Worm (Caenorhabditis elegans) whole organism, L2 larva: Measurements from ENCODE around the gene nlp-18.

ENCODE experiments used
- C34F6.9 ChIP-seq: fragments of 150-350 bp; optimal IDR thresholded peaks from 2 replicates; lab custom pipeline; 2014; ENCODE audit warnings: missing biosample characterization, missing genetic modification characterization
- F13H6.1 ChIP-seq: sonication (generic microtip); optimal IDR thresholded peaks from 2 replicates; lab custom pipeline; 2016; ENCODE audit warnings: missing genetic modification characterization, missing compliant biosample characterization
- R02D3.7 ChIP-seq: fragments of 150-350 bp; optimal IDR thresholded peaks from 2 replicates; lab custom pipeline; 2014; ENCODE audit warnings: missing biosample characterization, missing genetic modification characterization
- Y55F3AM.14 ChIP-seq: fragments of 200-800 bp; sonication (Bioruptor generic); optimal IDR thresholded peaks from 2 replicates; lab custom pipeline; 2018; ENCODE audit warnings: mild to moderate bottlenecking, missing genetic modification characterization, missing compliant biosample characterization
- ZK546.5 ChIP-seq: sonication (generic microtip); optimal IDR thresholded peaks from 2 replicates; lab custom pipeline; 2017; ENCODE audit warnings: missing biosample characterization, missing genetic modification characterization
- alr-1 ChIP-seq: fragments of 150-350 bp; optimal IDR thresholded peaks from 2 replicates; lab custom pipeline; 2014; ENCODE audit warnings: missing biosample characterization, missing genetic modification characterization
- aly-2 ChIP-seq: fragments of 150-350 bp; optimal IDR thresholded peaks from 2 replicates; lab custom pipeline; 2014; ENCODE audit warnings: missing biosample characterization, missing genetic modification characterization
- ama-1 ChIP-seq: fragments of 150-350 bp; optimal IDR thresholded peaks from 2 replicates; lab custom pipeline; 2018; ENCODE audit warnings: inconsistent platforms
- blmp-1 ChIP-seq: sonication (generic microtip); optimal IDR thresholded peaks from 2 replicates; lab custom pipeline; 2017; ENCODE audit warnings: missing genetic modification characterization, mild to moderate bottlenecking, missing compliant biosample characterization, antibody characterized with exemption, moderate library complexity; ENCODE audit not compliant: insufficient read depth
- ceh-16 ChIP-seq: fragments of 150-350 bp; optimal IDR thresholded peaks from 2 replicates; lab custom pipeline; 2014; ENCODE audit warnings: missing biosample characterization, missing genetic modification characterization
- ceh-82 ChIP-seq: fragments of 150-350 bp; optimal IDR thresholded peaks from 2 replicates; lab custom pipeline; 2014; ENCODE audit warnings: missing biosample characterization, missing genetic modification characterization
- crh-2 ChIP-seq: sonication (generic microtip); optimal IDR thresholded peaks from 2 replicates; lab custom pipeline; 2017; ENCODE audit warnings: missing biosample characterization, missing genetic modification characterization
- dmd-4 ChIP-seq: sonication (generic microtip); optimal IDR thresholded peaks from 2 replicates; lab custom pipeline; 2017; ENCODE audit warnings: missing biosample characterization, missing genetic modification characterization
- egl-27 ChIP-seq: sonication (generic microtip); optimal IDR thresholded peaks from 3 replicates; lab custom pipeline; 2017; ENCODE audit warnings: missing biosample characterization, missing genetic modification reagents, missing genetic modification characterization
- elt-1 ChIP-seq: fragments of 150-350 bp; optimal IDR thresholded peaks from 2 replicates; lab custom pipeline; 2014; ENCODE audit warnings: missing biosample characterization, missing genetic modification characterization
- elt-3 ChIP-seq: sonication (generic microtip); optimal IDR thresholded peaks from 2 replicates; lab custom pipeline; 2017; ENCODE audit warnings: missing biosample characterization, missing genetic modification characterization
- fos-1 ChIP-seq: fragments of 150-350 bp; optimal IDR thresholded peaks from 2 replicates; lab custom pipeline; 2014; ENCODE audit warnings: missing biosample characterization, missing genetic modification characterization
- gmeb-1 ChIP-seq: fragments of 150-350 bp; optimal IDR thresholded peaks from 2 replicates; lab custom pipeline; 2014; ENCODE audit warnings: missing biosample characterization, missing genetic modification characterization
- lin-11 ChIP-seq: fragments of 150-350 bp; sonication (generic microtip); optimal IDR thresholded peaks from 2 replicates; lab custom pipeline; 2014; ENCODE audit warnings: missing biosample characterization, missing genetic modification characterization, inconsistent platforms, mixed read lengths
- lin-13 ChIP-seq: fragments of 150-350 bp; optimal IDR thresholded peaks from 2 replicates; lab custom pipeline; 2014; ENCODE audit warnings: missing biosample characterization, missing genetic modification reagents, missing genetic modification characterization
- lin-39 ChIP-seq: fragments of 150-350 bp; optimal IDR thresholded peaks from 2 replicates; lab custom pipeline; 2014; ENCODE audit warnings: missing biosample characterization, missing genetic modification reagents, missing genetic modification characterization
- lsy-2 ChIP-seq, 2 experiments: fragments of 150-350 bp in 1 of 2; sonication (generic microtip) in 1 of 2; optimal IDR thresholded peaks; 2 replicates each; lab custom pipeline; 2014 to 2017; ENCODE audit warnings: missing biosample characterization in 2 of 2, missing genetic modification characterization in 2 of 2
- mab-5 ChIP-seq: fragments of 150-350 bp; optimal IDR thresholded peaks from 2 replicates; lab custom pipeline; 2014; ENCODE audit warnings: missing biosample characterization, missing genetic modification characterization
- mbf-1 ChIP-seq: sonication (generic microtip); optimal IDR thresholded peaks from 2 replicates; lab custom pipeline; 2017; ENCODE audit warnings: missing biosample characterization, missing genetic modification characterization
- mdl-1 ChIP-seq, 2 experiments: fragments of 150-350 bp in 1 of 2; sonication (generic microtip) in 1 of 2; optimal IDR thresholded peaks; 2 replicates each; lab custom pipeline; 2017; ENCODE audit warnings: missing biosample characterization in 2 of 2, missing genetic modification characterization in 2 of 2
- nhr-10 ChIP-seq: sonication (generic microtip); optimal IDR thresholded peaks from 2 replicates; lab custom pipeline; 2017; ENCODE audit warnings: missing biosample characterization, missing genetic modification characterization
- nhr-11 ChIP-seq: fragments of 150-350 bp; optimal IDR thresholded peaks from 2 replicates; lab custom pipeline; 2014; ENCODE audit warnings: missing biosample characterization, missing genetic modification characterization
- nhr-12 ChIP-seq: fragments of 150-350 bp; optimal IDR thresholded peaks from 2 replicates; lab custom pipeline; 2014; ENCODE audit warnings: missing biosample characterization, missing genetic modification characterization
- nhr-129 ChIP-seq: fragments of 150-350 bp; optimal IDR thresholded peaks from 2 replicates; lab custom pipeline; 2014; ENCODE audit warnings: missing biosample characterization, missing genetic modification characterization
- nhr-21 ChIP-seq: fragments of 150-350 bp; optimal IDR thresholded peaks from 2 replicates; lab custom pipeline; 2014; ENCODE audit warnings: missing biosample characterization, missing genetic modification characterization
- nhr-23 ChIP-seq: fragments of 150-350 bp; optimal IDR thresholded peaks from 2 replicates; lab custom pipeline; 2014; ENCODE audit warnings: missing biosample characterization, missing genetic modification reagents, missing genetic modification characterization
- nhr-237 ChIP-seq: fragments of 150-350 bp; optimal IDR thresholded peaks from 2 replicates; lab custom pipeline; 2014; ENCODE audit warnings: missing biosample characterization, missing genetic modification characterization
- nhr-25 ChIP-seq: fragments of 150-350 bp; sonication (generic microtip); optimal IDR thresholded peaks from 3 replicates; lab custom pipeline; 2014; ENCODE audit warnings: missing biosample characterization, missing genetic modification characterization
- nhr-6 ChIP-seq: fragments of 150-350 bp; optimal IDR thresholded peaks from 2 replicates; lab custom pipeline; 2014; ENCODE audit warnings: missing biosample characterization, missing genetic modification characterization
- nhr-77 ChIP-seq: fragments of 150-350 bp; optimal IDR thresholded peaks from 2 replicates; lab custom pipeline; 2014; ENCODE audit warnings: missing biosample characterization, missing genetic modification characterization
- peb-1 ChIP-seq: fragments of 150-350 bp; optimal IDR thresholded peaks from 2 replicates; lab custom pipeline; 2014; ENCODE audit warnings: missing biosample characterization, missing genetic modification characterization
- sem-4 ChIP-seq: fragments of 150-350 bp; optimal IDR thresholded peaks from 2 replicates; lab custom pipeline; 2014; ENCODE audit warnings: missing biosample characterization, missing genetic modification reagents, missing genetic modification characterization
- skn-1 ChIP-seq: sonication (generic microtip); optimal IDR thresholded peaks from 2 replicates; lab custom pipeline; 2017; ENCODE audit warnings: missing biosample characterization, missing genetic modification characterization
- sma-3 ChIP-seq: sonication (generic microtip); optimal IDR thresholded peaks from 2 replicates; lab custom pipeline; 2016; ENCODE audit warnings: missing genetic modification reagents, missing genetic modification characterization, missing compliant biosample characterization
- sma-9 ChIP-seq, 2 experiments: fragments of 150-350 bp in 1 of 2; sonication (generic microtip) in 1 of 2; optimal IDR thresholded peaks; 2 replicates each; lab custom pipeline; 2014 to 2016; ENCODE audit warnings: missing genetic modification characterization in 2 of 2, mild to moderate bottlenecking in 1 of 2, missing biosample characterization in 1 of 2, missing compliant biosample characterization in 1 of 2, missing genetic modification reagents in 1 of 2, moderate library complexity in 1 of 2
- snpc-4 ChIP-seq: fragments of 150-350 bp; optimal IDR thresholded peaks from 2 replicates; lab custom pipeline; 2014; ENCODE audit warnings: missing biosample characterization, missing genetic modification characterization
- unc-39 ChIP-seq: fragments of 150-350 bp; optimal IDR thresholded peaks from 2 replicates; lab custom pipeline; 2014; ENCODE audit warnings: missing biosample characterization, missing genetic modification characterization
- unc-55 ChIP-seq: fragments of 150-350 bp; sonication (generic microtip); optimal IDR thresholded peaks from 3 replicates; lab custom pipeline; 2014; ENCODE audit warnings: missing biosample characterization, missing genetic modification reagents, missing genetic modification characterization
- unc-62 ChIP-seq: fragments of 150-350 bp; optimal IDR thresholded peaks from 2 replicates; lab custom pipeline; 2014; ENCODE audit warnings: missing biosample characterization, missing genetic modification reagents, missing genetic modification characterization
- zag-1 ChIP-seq: fragments of 150-350 bp; optimal IDR thresholded peaks from 2 replicates; lab custom pipeline; 2014; ENCODE audit warnings: missing biosample characterization, missing genetic modification characterization
- ztf-1 ChIP-seq: fragments of 200-800 bp; sonication (Bioruptor generic); conservative IDR thresholded peaks from 2 replicates; pipeline ENCODE4 v1.3.6; 2022; ENCODE audit warnings: missing genetic modification characterization, missing compliant biosample characterization
- ztf-11 ChIP-seq: sonication (generic microtip); optimal IDR thresholded peaks from 2 replicates; lab custom pipeline; 2017; ENCODE audit warnings: missing biosample characterization, missing genetic modification characterization
- ztf-4 ChIP-seq: fragments of 150-350 bp; optimal IDR thresholded peaks from 2 replicates; lab custom pipeline; 2014; ENCODE audit warnings: missing biosample characterization, missing genetic modification characterization

The nlp-18 gene

ce11 chrII:11025566-11025965, 4.6 kb downstream of the nlp-18 start, which contains the start of gene F33A8.7:
Gene F33A8.7 (minus strand): TSS chrII:11025666.
- TF ChIP-seq nhr-129 (tag; lab: Kevin White, UChicago) (no peak), ceh-16 (tag; lab: Kevin White, UChicago) (no peak), unc-39 (no peak), C34F6.9 (tag; lab: Kevin White, UChicago) (no peak), lin-39 (no peak), nhr-11 (tag; lab: Kevin White, UChicago) (no peak), blmp-1 (tag; lab: Kevin White, UChicago) (no peak), mdl-1 (tag; optimal IDR thresholded peaks at IDR 0.05; lab: Kevin White, UChicago) (no peak), sem-4 (tag; lab: Kevin White, UChicago) (no peak), egl-27 (no peak), F13H6.1 (tag; lab: Kevin White, UChicago) (no peak), ztf-4 (no peak), nhr-10 (tag; lab: Kevin White, UChicago) (no peak), nhr-25 (tag; lab: Kevin White, UChicago) (no peak), ceh-82 (tag; lab: Kevin White, UChicago) (no peak)

DNA sequence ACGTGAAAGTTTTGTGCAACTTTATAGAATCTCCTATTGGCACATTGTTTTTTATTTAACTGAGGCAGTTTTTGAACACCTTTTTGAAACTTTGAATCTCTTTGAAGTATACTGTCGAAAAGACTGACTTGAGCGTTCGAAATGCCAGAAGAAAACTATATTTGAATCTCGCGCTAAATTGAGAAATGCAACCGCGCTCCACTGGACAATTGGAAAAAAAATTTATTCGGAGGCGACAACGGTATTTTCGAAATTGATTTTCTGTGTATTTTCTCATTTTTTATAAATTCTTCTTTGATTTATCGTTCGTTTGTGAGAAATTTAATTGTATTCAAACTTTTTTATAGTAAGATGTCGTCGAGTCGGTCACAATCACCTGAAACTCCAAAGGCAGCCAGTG, 8.2 kb downstream of the nlp-18 start, which contains the start of gene let-858:
TSS of gene let-858 (plus strand) at position 348 of the 400 bp plus-strand sequence.
- no peak for TF ChIP-seq ZK546.5 (tag; lab: Kevin White, UChicago)
- peak; percentile 57 for TF ChIP-seq nhr-25 (tag; lab: Kevin White, UChicago)
- TF ChIP-seq ztf-1: no peak
- no peak for TF ChIP-seq lin-39
- TF ChIP-seq nhr-21 (tag; lab: Kevin White, UChicago): peak; percentile 29
- TF ChIP-seq ceh-82 (tag; lab: Kevin White, UChicago): no peak
- no peak for TF ChIP-seq elt-3 (tag; lab: Kevin White, UChicago)
- TF ChIP-seq ama-1 (lab: Kevin White, UChicago): no peak
- no peak for TF ChIP-seq unc-39
- TF ChIP-seq nhr-77 (tag; lab: Kevin White, UChicago): no peak
- no peak for TF ChIP-seq egl-27
- no peak for TF ChIP-seq ceh-16 (tag; lab: Kevin White, UChicago)
- no peak for TF ChIP-seq nhr-237
- peak; percentile 42 for TF ChIP-seq sma-3
- TF ChIP-seq mab-5 (tag; lab: Kevin White, UChicago): peak; percentile 16
- TF ChIP-seq blmp-1 (tag; lab: Kevin White, UChicago): no peak
- no peak for TF ChIP-seq lin-11 (tag; lab: Kevin White, UChicago)
- TF ChIP-seq snpc-4 (tag; lab: Kevin White, UChicago): no peak
- TF ChIP-seq fos-1 (tag; lab: Kevin White, UChicago): no peak
- peak; percentile 13 for TF ChIP-seq crh-2 (tag; lab: Kevin White, UChicago)
- TF ChIP-seq F13H6.1 (tag; lab: Kevin White, UChicago): no peak
- no peak for TF ChIP-seq nhr-23 (tag; lab: Kevin White, UChicago)
- TF ChIP-seq unc-62 (GFP tag; lab: Kevin White, UChicago): no peak
- peak; percentile 49 for TF ChIP-seq sma-9 (GFP tag; optimal IDR thresholded peaks at IDR 0.05; lab: Kevin White, UChicago)
- TF ChIP-seq sma-9 (tag; optimal IDR thresholded peaks at IDR 0.05; lab: Kevin White, UChicago): no peak
- no peak for TF ChIP-seq ztf-4
- TF ChIP-seq peb-1 (tag; lab: Kevin White, UChicago): no peak
- peak; percentile 34 to 76 for TF ChIP-seq lsy-2 (tag; optimal IDR thresholded peaks at IDR 0.05; lab: Kevin White, UChicago)
- TF ChIP-seq nhr-129 (tag; lab: Kevin White, UChicago): peak; percentile 59
- TF ChIP-seq sem-4 (tag; lab: Kevin White, UChicago): peak; percentile 37
- no peak for TF ChIP-seq alr-1 (tag; lab: Kevin White, UChicago)
- TF ChIP-seq dmd-4 (tag; lab: Kevin White, UChicago): no peak
- TF ChIP-seq nhr-10 (tag; lab: Kevin White, UChicago): no peak
- no peak for TF ChIP-seq zag-1
- TF ChIP-seq nhr-6 (tag; lab: Kevin White, UChicago): no peak
- no peak for TF ChIP-seq mbf-1
- TF ChIP-seq C34F6.9 (tag; lab: Kevin White, UChicago): peak; percentile 58
- no peak for TF ChIP-seq nhr-11 (tag; lab: Kevin White, UChicago)
- no peak for TF ChIP-seq nhr-12 (tag; lab: Kevin White, UChicago)
- TF ChIP-seq gmeb-1 (tag; lab: Kevin White, UChicago): peak; percentile 97
- no peak for TF ChIP-seq aly-2 (tag; lab: Kevin White, UChicago)
- no peak for TF ChIP-seq ztf-11 (tag; lab: Kevin White, UChicago)
- no peak for TF ChIP-seq R02D3.7
- TF ChIP-seq mdl-1 (tag; optimal IDR thresholded peaks at IDR 0.05; lab: Kevin White, UChicago): no peak
- peak; percentile 42 for TF ChIP-seq lin-13 (GFP tag; lab: Kevin White, UChicago)
- no peak for TF ChIP-seq skn-1 (tag; lab: Kevin White, UChicago)
- no peak for TF ChIP-seq Y55F3AM.14
- no peak for TF ChIP-seq elt-1 (tag; lab: Kevin White, UChicago)
- TF ChIP-seq unc-55 (GFP tag; lab: Kevin White, UChicago): no peak
